Worm (Caenorhabditis elegans) whole organism, young adult: ENCODE measurements around the gene B0024.11.

Experiments
- B0035.1 ChIP-seq: sonication (generic microtip); optimal IDR thresholded peaks from 2 replicates; lab custom pipeline; 2016; ENCODE audit warnings: missing genetic modification characterization, mild to moderate bottlenecking, missing compliant biosample characterization, missing genotype, missing genetic modification reagents
- B0261.1 ChIP-seq: sonication (generic microtip); optimal IDR thresholded peaks from 2 replicates; lab custom pipeline; 2016; ENCODE audit warnings: mild to moderate bottlenecking, missing genetic modification characterization, moderate library complexity, missing compliant biosample characterization
- F10E7.11 ChIP-seq: sonication (generic microtip); optimal IDR thresholded peaks from 2 replicates; lab custom pipeline; 2017; ENCODE audit warnings: mild to moderate bottlenecking, missing genetic modification characterization, moderate library complexity, missing compliant biosample characterization
- F33H1.4 ChIP-seq: fragments of 200-800 bp; sonication (Bioruptor generic); IDR thresholded peaks from 2 replicates; pipeline ENCODE4 v1.3.6; 2022; ENCODE audit warnings: missing genetic modification reagents, missing genetic modification characterization, missing compliant biosample characterization
- F39B2.1 ChIP-seq: fragments of 200-800 bp; sonication (Bioruptor generic); IDR thresholded peaks from 2 replicates; pipeline ENCODE4 v1.3.6; 2022; ENCODE audit warnings: missing genetic modification reagents, missing genetic modification characterization, missing compliant biosample characterization
- F49E8.2 ChIP-seq: sonication (generic microtip); optimal IDR thresholded peaks from 3 replicates; lab custom pipeline; 2017; ENCODE audit warnings: missing genetic modification characterization, mild to moderate bottlenecking, missing compliant biosample characterization, antibody characterized with exemption, moderate library complexity; ENCODE audit not compliant: insufficient read depth
- F55B11.4 ChIP-seq: sonication (generic microtip); optimal IDR thresholded peaks from 2 replicates; lab custom pipeline; 2016; ENCODE audit warnings: missing compliant biosample characterization, missing genetic modification characterization, borderline replicate concordance; ENCODE audit not compliant: insufficient read depth
- ama-1 ChIP-seq, 3 experiments: fragments of 150-350 bp in 1 of 3; sonication (generic microtip) in 2 of 3; optimal IDR thresholded peaks; 2 replicates each; lab custom pipeline; 2014 to 2018; ENCODE audit warnings: missing biosample characterization in 2 of 3, missing genetic modification characterization in 2 of 3, missing genetic modification reagents in 2 of 3
- aptf-2 ChIP-seq: fragments of 200-800 bp; sonication (Bioruptor generic); conservative IDR thresholded peaks from 2 replicates; pipeline ENCODE4 v1.3.6; 2022; ENCODE audit warnings: missing genetic modification reagents, missing genetic modification characterization, missing compliant biosample characterization
- aptf-3 ChIP-seq: fragments of 200-800 bp; sonication (Bioruptor generic); IDR thresholded peaks from 2 replicates; pipeline ENCODE4 v1.3.6; 2022; ENCODE audit warnings: missing genetic modification characterization, missing compliant biosample characterization
- atf-7 ChIP-seq: sonication (generic microtip); optimal IDR thresholded peaks from 2 replicates; lab custom pipeline; 2017; ENCODE audit warnings: mild to moderate bottlenecking, missing genetic modification characterization, missing compliant biosample characterization
- athp-1 ChIP-seq: sonication (generic microtip); optimal IDR thresholded peaks from 2 replicates; lab custom pipeline; 2017; ENCODE audit warnings: mild to moderate bottlenecking, missing genetic modification characterization, missing compliant biosample characterization
- attf-5 ChIP-seq: fragments of 200-800 bp; sonication (Bioruptor generic); optimal IDR thresholded peaks from 2 replicates; lab custom pipeline; 2018; ENCODE audit warnings: mild to moderate bottlenecking, missing genetic modification characterization, missing compliant biosample characterization
- attf-6 ChIP-seq: fragments of 200-800 bp; sonication (Bioruptor generic); IDR thresholded peaks from 2 replicates; pipeline ENCODE4 v1.3.6; 2022; ENCODE audit warnings: missing genetic modification reagents, missing genetic modification characterization, missing compliant biosample characterization
- cebp-1 ChIP-seq, 2 experiments: fragments of 200-800 bp in 1 of 2; sonication (Bioruptor generic) in 1 of 2; sonication (generic microtip) in 1 of 2; IDR thresholded peaks in 1 of 2; optimal IDR thresholded peaks in 1 of 2; 2 replicates each; pipeline versions ENCODE4 v1.3.6 to Lab custom; 2017 to 2022; ENCODE audit warnings: missing compliant biosample characterization in 2 of 2, missing genetic modification characterization in 2 of 2, mild to moderate bottlenecking in 1 of 2, missing genetic modification reagents in 1 of 2, moderate library complexity in 1 of 2
- ceh-27 ChIP-seq: fragments of 200-800 bp; sonication (Bioruptor generic); optimal IDR thresholded peaks from 2 replicates; lab custom pipeline; 2018; ENCODE audit warnings: mild to moderate bottlenecking, missing genetic modification characterization, moderate library complexity, missing compliant biosample characterization
- ceh-58 ChIP-seq: fragments of 200-800 bp; sonication (Bioruptor generic); IDR thresholded peaks from 2 replicates; pipeline ENCODE4 v1.3.6; 2022; ENCODE audit warnings: missing genetic modification characterization, missing compliant biosample characterization
- ceh-91 ChIP-seq: fragments of 200-800 bp; sonication (Bioruptor generic); IDR thresholded peaks from 2 replicates; pipeline ENCODE4 v1.3.6; 2022; ENCODE audit warnings: missing genetic modification reagents, missing genetic modification characterization, missing compliant biosample characterization
- dox-1 ChIP-seq: fragments of 200-800 bp; sonication (Bioruptor generic); IDR thresholded peaks from 2 replicates; pipeline ENCODE4 v1.3.6; 2022; ENCODE audit warnings: missing genetic modification reagents, missing genetic modification characterization, missing compliant biosample characterization
- dpl-1 ChIP-seq: fragments of 150-350 bp; optimal IDR thresholded peaks from 2 replicates; lab custom pipeline; 2014; ENCODE audit warnings: missing biosample characterization, missing genetic modification reagents, missing genetic modification characterization
- egl-44 ChIP-seq: fragments of 200-800 bp; sonication (Bioruptor generic); IDR thresholded peaks from 2 replicates; pipeline ENCODE4 v1.3.6; 2022; ENCODE audit warnings: missing genetic modification reagents, missing genetic modification characterization, missing compliant biosample characterization
- hlh-12 ChIP-seq: sonication (generic microtip); optimal IDR thresholded peaks from 2 replicates; lab custom pipeline; 2016; ENCODE audit warnings: missing genetic modification characterization, missing compliant biosample characterization
- hmg-1.2 ChIP-seq: fragments of 200-800 bp; sonication (Bioruptor generic); IDR thresholded peaks from 2 replicates; pipeline ENCODE4 v1.3.6; 2022; ENCODE audit warnings: missing genetic modification reagents, missing genetic modification characterization, missing compliant biosample characterization
- let-526 ChIP-seq: fragments of 200-800 bp; sonication (Bioruptor generic); IDR thresholded peaks from 2 replicates; pipeline ENCODE4 v1.3.6; 2022; ENCODE audit warnings: missing genetic modification reagents, missing genetic modification characterization, missing compliant biosample characterization
- lin-26 ChIP-seq: fragments of 200-800 bp; sonication (Bioruptor generic); IDR thresholded peaks from 2 replicates; pipeline ENCODE4 v1.3.6; 2022; ENCODE audit warnings: missing genetic modification reagents, missing genetic modification characterization, missing compliant biosample characterization
- lin-35 ChIP-seq, 3 experiments: fragments of 150-350 bp in 2 of 3; sonication (generic microtip) in 1 of 3; optimal IDR thresholded peaks; 2 replicates each; lab custom pipeline; 2014 to 2018; ENCODE audit warnings: missing biosample characterization in 3 of 3, missing genetic modification characterization in 3 of 3, missing genetic modification reagents in 3 of 3
- lin-40 ChIP-seq: sonication (generic microtip); optimal IDR thresholded peaks from 2 replicates; lab custom pipeline; 2016; ENCODE audit warnings: missing genetic modification characterization, mild to moderate bottlenecking, missing compliant biosample characterization, missing genotype, missing genetic modification reagents
- lin-54 ChIP-seq: fragments of 200-800 bp; sonication (Bioruptor generic); optimal IDR thresholded peaks from 2 replicates; lab custom pipeline; 2018; ENCODE audit warnings: mild to moderate bottlenecking, missing genetic modification characterization, missing compliant biosample characterization
- madf-6 ChIP-seq: fragments of 200-800 bp; sonication (Bioruptor generic); IDR thresholded peaks from 2 replicates; pipeline ENCODE4 v1.3.6; 2022; ENCODE audit warnings: missing genetic modification reagents, missing genetic modification characterization, missing compliant biosample characterization
- mcd-1 ChIP-seq: fragments of 200-800 bp; sonication (Bioruptor generic); IDR thresholded peaks from 2 replicates; pipeline ENCODE4 v1.3.6; 2022; ENCODE audit warnings: missing genetic modification reagents, missing genetic modification characterization, missing compliant biosample characterization
- mel-28 ChIP-seq: sonication (generic microtip); optimal IDR thresholded peaks from 2 replicates; lab custom pipeline; 2016; ENCODE audit warnings: borderline replicate concordance, mild to moderate bottlenecking, missing genetic modification characterization, missing compliant biosample characterization
- mes-4 ChIP-seq: sonication (generic microtip); optimal IDR thresholded peaks from 2 replicates; lab custom pipeline; 2016; ENCODE audit warnings: missing genotype, missing genetic modification characterization, missing compliant biosample characterization
- nhr-120 ChIP-seq: fragments of 200-800 bp; sonication (Bioruptor generic); IDR thresholded peaks from 2 replicates; pipeline ENCODE4 v1.3.6; 2022; ENCODE audit warnings: missing genetic modification characterization, missing compliant biosample characterization
- nhr-179 ChIP-seq: sonication (generic microtip); optimal IDR thresholded peaks from 2 replicates; lab custom pipeline; 2016; ENCODE audit warnings: mild to moderate bottlenecking, missing genetic modification characterization, missing compliant biosample characterization
- pbrm-1 ChIP-seq: fragments of 200-800 bp; sonication (Bioruptor generic); IDR thresholded peaks from 2 replicates; pipeline ENCODE4 v1.3.6; 2022; ENCODE audit warnings: missing genetic modification reagents, missing genetic modification characterization, missing compliant biosample characterization
- pha-4 ChIP-seq: fragments of 150-350 bp; sonication (generic microtip); optimal IDR thresholded peaks from 2 replicates; lab custom pipeline; 2014; ENCODE audit warnings: missing biosample characterization, missing genetic modification reagents, missing genetic modification characterization
- rec-8 ChIP-seq, 2 experiments: sonication (generic microtip); optimal IDR thresholded peaks; 2 replicates each; lab custom pipeline; 2016; ENCODE audit warnings: mild to moderate bottlenecking in 2 of 2, missing genetic modification characterization in 2 of 2, missing genetic modification reagents in 2 of 2, missing genotype in 2 of 2, missing biosample characterization in 1 of 2, missing compliant biosample characterization in 1 of 2, moderate library complexity in 1 of 2
- rpc-1 ChIP-seq, 2 experiments: fragments of 150-350 bp in 1 of 2; sonication (generic microtip) in 1 of 2; optimal IDR thresholded peaks; 2 replicates each; lab custom pipeline; 2014 to 2018; ENCODE audit warnings: missing biosample characterization in 1 of 2, missing genetic modification characterization in 1 of 2, missing genetic modification reagents in 1 of 2, missing genotype in 1 of 2
- snpc-1.1 ChIP-seq: sonication (generic microtip); optimal IDR thresholded peaks from 2 replicates; lab custom pipeline; 2017; ENCODE audit warnings: missing genetic modification characterization, mild to moderate bottlenecking, missing compliant biosample characterization, antibody characterized with exemption, moderate library complexity, missing genotype, missing genetic modification reagents; ENCODE audit not compliant: insufficient read depth
- snpc-4 ChIP-seq, 5 experiments: fragments of 150-350 bp in 1 of 5; sonication (generic microtip) in 4 of 5; optimal IDR thresholded peaks; 2 replicates each; lab custom pipeline; 2014 to 2018; ENCODE audit warnings: missing genetic modification characterization in 5 of 5, missing biosample characterization in 3 of 5, antibody characterized with exemption in 2 of 5, mild to moderate bottlenecking in 2 of 5, missing compliant biosample characterization in 2 of 5, missing genotype in 2 of 5, moderate library complexity in 2 of 5, missing genetic modification reagents in 1 of 5
- somi-1 ChIP-seq: fragments of 200-800 bp; sonication (Bioruptor generic); optimal IDR thresholded peaks from 2 replicates; lab custom pipeline; 2018; ENCODE audit warnings: mild to moderate bottlenecking, missing genetic modification characterization, missing compliant biosample characterization
- zfh-2 ChIP-seq: fragments of 200-800 bp; sonication (Bioruptor generic); conservative IDR thresholded peaks from 2 replicates; pipeline ENCODE4 v1.3.6; 2022; ENCODE audit warnings: missing genetic modification reagents, missing genetic modification characterization, missing compliant biosample characterization
- ztf-25 ChIP-seq: fragments of 200-800 bp; sonication (Bioruptor generic); IDR thresholded peaks from 2 replicates; pipeline ENCODE4 v1.3.6; 2022; ENCODE audit warnings: missing genetic modification reagents, missing genetic modification characterization, missing compliant biosample characterization
- ztf-26 ChIP-seq: sonication (generic microtip); optimal IDR thresholded peaks from 2 replicates; lab custom pipeline; 2017; ENCODE audit warnings: missing genetic modification characterization, missing compliant biosample characterization
- ztf-3 ChIP-seq: fragments of 200-800 bp; sonication (Bioruptor generic); optimal IDR thresholded peaks from 2 replicates; lab custom pipeline; 2018; ENCODE audit warnings: mild to moderate bottlenecking, missing genetic modification characterization, missing compliant biosample characterization

Gene B0024.11

ce11 chrV:10361830-10362397 is 42.6 kb upstream of the B0024.11 start, which contains the start of gene cash-1:
Gene cash-1, plus strand, starts transcription at chrV:10362261.
- TF ChIP-seq nhr-120 (GFP tag; lab: Robert Waterston, UW) = no peak
- TF ChIP-seq lin-40 (tag; lab: Kevin White, UChicago) = peak; percentile 41
- TF ChIP-seq dox-1 (GFP tag; lab: Robert Waterston, UW) = peak; percentile 88
- TF ChIP-seq snpc-4 (GFP tag; optimal IDR thresholded peaks at IDR 0.05; lab: Kevin White, UChicago) = no peak
- peak in 3 of 4 experiments; percentile 43 to 64 (median 52) for TF ChIP-seq snpc-4 (tag; optimal IDR thresholded peaks at IDR 0.05; lab: Kevin White, UChicago)
- TF ChIP-seq F33H1.4 (GFP tag; lab: Robert Waterston, UW) = peak; percentile 54
- peak; percentile 86 for TF ChIP-seq mcd-1 (GFP tag; lab: Robert Waterston, UW)
- TF ChIP-seq B0261.1 (tag; lab: Kevin White, UChicago) = no peak
- TF ChIP-seq dpl-1 = peak; percentile 68
- TF ChIP-seq attf-6 (GFP tag; lab: Robert Waterston, UW) = peak; percentile 38; the same call in 1 of the 2 replicates
- TF ChIP-seq lin-54 (GFP tag; lab: Kevin White, UChicago) = peak; percentile 83
- TF ChIP-seq athp-1 (tag; lab: Kevin White, UChicago) = no peak
- TF ChIP-seq hlh-12 (tag; lab: Kevin White, UChicago) = no peak
- TF ChIP-seq aptf-2 (GFP tag; lab: Robert Waterston, UW) = no peak
- peak in 1 of 3 experiments; percentile 42 for TF ChIP-seq lin-35 (GFP tag; optimal IDR thresholded peaks at IDR 0.05; lab: Kevin White, UChicago)
- TF ChIP-seq mel-28 (tag; lab: Kevin White, UChicago) = no peak
- no peak for TF ChIP-seq nhr-179
- TF ChIP-seq pha-4 = peak; percentile 8
- peak; percentile 66 for TF ChIP-seq ceh-91
- TF ChIP-seq ztf-3 = no peak
- TF ChIP-seq zfh-2 = no peak
- TF ChIP-seq ceh-58 (GFP tag; lab: Robert Waterston, UW) = no peak
- no peak for TF ChIP-seq B0035.1
- peak; percentile 54 for TF ChIP-seq lin-26 (GFP tag; lab: Robert Waterston, UW)
- TF ChIP-seq let-526 (GFP tag; lab: Robert Waterston, UW) = 0 out of 2 replicates have a peak, but pooled peaks have one; percentile 55
- no peak for TF ChIP-seq rec-8 (tag; optimal IDR thresholded peaks at IDR 0.05; lab: Kevin White, UChicago)
- peak; percentile 37; the same call in 1 of the 2 replicates for TF ChIP-seq pbrm-1 (GFP tag; lab: Robert Waterston, UW)
- TF ChIP-seq egl-44 (GFP tag; lab: Robert Waterston, UW) = no peak
- TF ChIP-seq mes-4 (tag; lab: Kevin White, UChicago) = no peak
- peak; percentile 45; the same call in 1 of the 2 replicates for TF ChIP-seq cebp-1 (GFP tag; IDR thresholded peaks at IDR 0.05; lab: Robert Waterston, UW)
- TF ChIP-seq cebp-1 (tag; optimal IDR thresholded peaks at IDR 0.05; lab: Kevin White, UChicago) = peak; percentile 58
- TF ChIP-seq F10E7.11 (tag; lab: Kevin White, UChicago) = no peak
- peak; percentile 85 for TF ChIP-seq madf-6 (GFP tag; lab: Robert Waterston, UW)
- no peak for TF ChIP-seq atf-7 (tag; lab: Kevin White, UChicago)
- TF ChIP-seq rpc-1 (optimal IDR thresholded peaks at IDR 0.05; lab: Kevin White, UChicago) = no peak
- no peak for TF ChIP-seq rpc-1 (tag; optimal IDR thresholded peaks at IDR 0.05; lab: Kevin White, UChicago)
- peak; percentile 36 for TF ChIP-seq ama-1 (optimal IDR thresholded peaks at IDR 0.05; lab: Kevin White, UChicago)
- no peak for TF ChIP-seq ama-1 (GFP tag; optimal IDR thresholded peaks at IDR 0.05; lab: Kevin White, UChicago)
- peak; percentile 52; the same call in 1 of the 2 replicates for TF ChIP-seq hmg-1.2 (GFP tag; lab: Robert Waterston, UW)
- TF ChIP-seq snpc-1.1 = no peak
- peak; percentile 50 for TF ChIP-seq ceh-27
- no peak for TF ChIP-seq F55B11.4 (tag; lab: Kevin White, UChicago)
- peak; percentile 88 for TF ChIP-seq attf-5 (GFP tag; lab: Kevin White, UChicago)
- TF ChIP-seq aptf-3 (GFP tag; lab: Robert Waterston, UW) = no peak
- no peak for TF ChIP-seq ztf-26 (tag; lab: Kevin White, UChicago)
- TF ChIP-seq F39B2.1 = no peak
- TF ChIP-seq ztf-25 (GFP tag; lab: Robert Waterston, UW) = 0 out of 2 replicates have a peak, but pooled peaks have one; percentile 36
- peak; percentile 51 for TF ChIP-seq F49E8.2 (tag; lab: Kevin White, UChicago)
- TF ChIP-seq somi-1 (GFP tag; lab: Kevin White, UChicago) = no peak
